Fruit fly (Drosophila melanogaster): ENCODE data around the gene Hsc70-4.

Gene Hsc70-4

DNA sequence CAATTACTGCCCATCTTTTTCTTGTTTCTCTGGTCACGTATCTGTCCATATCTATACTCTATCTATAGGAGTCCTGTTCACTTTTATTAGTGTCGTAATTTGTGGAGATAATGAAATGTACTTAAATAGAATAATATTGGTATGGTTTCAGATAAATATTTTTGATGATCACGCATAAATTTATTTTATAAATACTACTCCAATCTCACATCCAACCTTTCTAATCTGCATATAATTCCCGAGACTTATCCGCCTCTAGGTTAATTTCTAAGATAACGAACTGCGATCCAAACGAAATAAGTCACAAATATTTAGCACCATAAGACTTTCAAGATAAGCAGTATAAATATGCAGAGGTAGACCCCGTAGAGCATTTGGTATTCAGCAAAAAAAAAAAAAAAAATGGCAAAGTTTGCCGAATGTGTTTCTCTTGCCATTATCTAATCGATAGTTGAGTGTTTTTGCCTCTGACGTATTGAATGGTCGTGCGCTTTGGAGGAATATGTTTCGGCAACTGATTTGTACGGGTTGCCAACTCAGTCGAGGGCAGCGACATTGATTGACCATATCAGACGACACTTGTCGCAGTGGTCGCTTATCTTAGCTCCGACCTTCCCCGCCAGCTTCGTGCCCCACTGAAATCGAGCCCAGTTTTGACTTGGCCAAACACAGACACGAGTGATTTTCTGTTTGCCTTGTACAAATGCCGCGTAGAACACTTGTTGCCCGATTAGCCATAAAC lies 44.3 kb upstream of the Hsc70-4 start (continued):
- no peak for TF ChIP-seq CG15514 (GFP tag; optimal IDR thresholded peaks at IDR 0.05)
- TF ChIP-seq CG5953 (GFP tag; IDR thresholded peaks at IDR 0.05): no peak
- TF ChIP-seq CG15269 (tag; optimal IDR thresholded peaks at IDR 0.05): no peak
- no peak for TF ChIP-seq Meics (GFP tag; optimal IDR thresholded peaks at IDR 0.05)
- no peak for TF ChIP-seq CG9932 (GFP tag; IDR thresholded peaks at IDR 0.05)
- TF ChIP-seq CG4282 (GFP tag; optimal IDR thresholded peaks at IDR 0.05): no peak
- TF ChIP-seq ara (GFP tag; IDR thresholded peaks at IDR 0.05): no peak
- no peak for TF ChIP-seq onecut (GFP tag; IDR thresholded peaks at IDR 0.05)
- no peak for TF ChIP-seq zf30C (GFP tag; optimal IDR thresholded peaks at IDR 0.05)
- no peak for TF ChIP-seq CG12659 (GFP tag; optimal IDR thresholded peaks at IDR 0.05)
- TF ChIP-seq jing (GFP tag; optimal IDR thresholded peaks at IDR 0.05): no peak
- TF ChIP-seq zfh2 (GFP tag; optimal IDR thresholded peaks at IDR 0.05): no peak
- peak; percentile 64; the same call in 1 of the 2 replicates for TF ChIP-seq crol (GFP tag; IDR thresholded peaks at IDR 0.05)
- TF ChIP-seq cwo (GFP tag; optimal IDR thresholded peaks at IDR 0.05): peak; percentile 79
- TF ChIP-seq CG43689 (GFP tag; IDR thresholded peaks at IDR 0.05): no peak
- TF ChIP-seq Dad (GFP tag; optimal IDR thresholded peaks at IDR 0.05): no peak
- TF ChIP-seq trh (GFP tag; optimal IDR thresholded peaks at IDR 0.05): no peak
- no peak for TF ChIP-seq CG11723 (GFP tag; optimal IDR thresholded peaks at IDR 0.05)
- no peak for TF ChIP-seq NC2α (GFP tag; optimal IDR thresholded peaks at IDR 0.05)
- peak; percentile 4 for TF ChIP-seq CG6765 (GFP tag; optimal IDR thresholded peaks at IDR 0.05)
- TF ChIP-seq CG6854 (GFP tag; optimal IDR thresholded peaks at IDR 0.05): no peak
- TF ChIP-seq ftz-f1 (GFP tag; optimal IDR thresholded peaks at IDR 0.05): peak; percentile 62
- no peak for TF ChIP-seq CG3838 (GFP tag; optimal IDR thresholded peaks at IDR 0.05)
- peak; percentile 47; the same call in 1 of the 2 replicates for TF ChIP-seq rib (GFP tag; IDR thresholded peaks at IDR 0.05)
- TF ChIP-seq Hr78 (GFP tag; optimal IDR thresholded peaks at IDR 0.05): peak in 1 of 2 experiments; percentile 17
- no peak for TF ChIP-seq odd (GFP tag; optimal IDR thresholded peaks at IDR 0.05)
- TF ChIP-seq HHEX (GFP tag; optimal IDR thresholded peaks at IDR 0.05): no peak
- no peak for TF ChIP-seq Optix (GFP tag; IDR thresholded peaks at IDR 0.05)
- TF ChIP-seq klu (GFP tag; IDR thresholded peaks at IDR 0.05): no peak
- TF ChIP-seq Ets97D (GFP tag; optimal IDR thresholded peaks at IDR 0.05): no peak
- no peak for TF ChIP-seq prd (optimal IDR thresholded peaks at IDR 0.05)
- no peak for TF ChIP-seq prd (GFP tag; IDR thresholded peaks at IDR 0.05)
- TF ChIP-seq Nf-YA (GFP tag; IDR thresholded peaks at IDR 0.05): no peak
- no peak for TF ChIP-seq CG18011 (GFP tag; optimal IDR thresholded peaks at IDR 0.05)
- no peak for TF ChIP-seq Xrp1 (GFP tag; IDR thresholded peaks at IDR 0.05)
- TF ChIP-seq ind (GFP tag; optimal IDR thresholded peaks at IDR 0.05): no peak
- no peak for TF ChIP-seq CG8944 (GFP tag; optimal IDR thresholded peaks at IDR 0.05)
- no peak for TF ChIP-seq CG7372 (GFP tag; IDR thresholded peaks at IDR 0.05)
- TF ChIP-seq CG7556 (GFP tag; optimal IDR thresholded peaks at IDR 0.05): no peak
- TF ChIP-seq fd96Cb (tag; optimal IDR thresholded peaks at IDR 0.05): no peak
- peak; percentile 26 for TF ChIP-seq Hey (tag; optimal IDR thresholded peaks at IDR 0.05)
- TF ChIP-seq Trl (optimal IDR thresholded peaks at IDR 0.05): no peak
- no peak for TF ChIP-seq Trl (GFP tag; optimal IDR thresholded peaks at IDR 0.05)
- TF ChIP-seq MTF-1 (GFP tag; optimal IDR thresholded peaks at IDR 0.05; ENCODE audit: borderline replicate concordance): no peak
- TF ChIP-seq twi (tag; optimal IDR thresholded peaks at IDR 0.05): no peak
- TF ChIP-seq Vsx1 (GFP tag; optimal IDR thresholded peaks at IDR 0.05): peak; percentile 30
- TF ChIP-seq ERR (GFP tag; optimal IDR thresholded peaks at IDR 0.05): no peak
- TF ChIP-seq CG7745 (tag; optimal IDR thresholded peaks at IDR 0.05): no peak
- TF ChIP-seq HmgD (GFP tag; optimal IDR thresholded peaks at IDR 0.05): no peak
- no peak for TF ChIP-seq fd3F (GFP tag; optimal IDR thresholded peaks at IDR 0.05)
- no peak for TF ChIP-seq Opbp (GFP tag; IDR thresholded peaks at IDR 0.05; ENCODE audit: partially characterized antibody)
